Worm (Caenorhabditis elegans) whole organism, L2 larva: ENCODE results near the gene F55B12.10.
A peak's percentile ranks its signal among the peaks of the same experiment; 100 is the strongest.

ENCODE experiments used
- F13H6.1 ChIP-seq: sonication (generic microtip); optimal IDR thresholded peaks from 2 replicates; lab custom pipeline; 2016; ENCODE audit warnings: missing genetic modification characterization, missing compliant biosample characterization
- Y55F3AM.14 ChIP-seq: fragments of 200-800 bp; sonication (Bioruptor generic); optimal IDR thresholded peaks from 2 replicates; lab custom pipeline; 2018; ENCODE audit warnings: mild to moderate bottlenecking, missing genetic modification characterization, missing compliant biosample characterization
- ZK546.5 ChIP-seq: sonication (generic microtip); optimal IDR thresholded peaks from 2 replicates; lab custom pipeline; 2017; ENCODE audit warnings: missing biosample characterization, missing genetic modification characterization
- alr-1 ChIP-seq: fragments of 150-350 bp; optimal IDR thresholded peaks from 2 replicates; lab custom pipeline; 2014; ENCODE audit warnings: missing biosample characterization, missing genetic modification characterization
- aly-2 ChIP-seq: fragments of 150-350 bp; optimal IDR thresholded peaks from 2 replicates; lab custom pipeline; 2014; ENCODE audit warnings: missing biosample characterization, missing genetic modification characterization
- ama-1 ChIP-seq: fragments of 150-350 bp; optimal IDR thresholded peaks from 2 replicates; lab custom pipeline; 2018; ENCODE audit warnings: inconsistent platforms
- ceh-16 ChIP-seq: fragments of 150-350 bp; optimal IDR thresholded peaks from 2 replicates; lab custom pipeline; 2014; ENCODE audit warnings: missing biosample characterization, missing genetic modification characterization
- crh-2 ChIP-seq: sonication (generic microtip); optimal IDR thresholded peaks from 2 replicates; lab custom pipeline; 2017; ENCODE audit warnings: missing biosample characterization, missing genetic modification characterization
- dmd-4 ChIP-seq: sonication (generic microtip); optimal IDR thresholded peaks from 2 replicates; lab custom pipeline; 2017; ENCODE audit warnings: missing biosample characterization, missing genetic modification characterization
- elt-1 ChIP-seq: fragments of 150-350 bp; optimal IDR thresholded peaks from 2 replicates; lab custom pipeline; 2014; ENCODE audit warnings: missing biosample characterization, missing genetic modification characterization
- elt-3 ChIP-seq: sonication (generic microtip); optimal IDR thresholded peaks from 2 replicates; lab custom pipeline; 2017; ENCODE audit warnings: missing biosample characterization, missing genetic modification characterization
- fos-1 ChIP-seq: fragments of 150-350 bp; optimal IDR thresholded peaks from 2 replicates; lab custom pipeline; 2014; ENCODE audit warnings: missing biosample characterization, missing genetic modification characterization
- gmeb-1 ChIP-seq: fragments of 150-350 bp; optimal IDR thresholded peaks from 2 replicates; lab custom pipeline; 2014; ENCODE audit warnings: missing biosample characterization, missing genetic modification characterization
- lin-13 ChIP-seq: fragments of 150-350 bp; optimal IDR thresholded peaks from 2 replicates; lab custom pipeline; 2014; ENCODE audit warnings: missing biosample characterization, missing genetic modification reagents, missing genetic modification characterization
- lin-39 ChIP-seq: fragments of 150-350 bp; optimal IDR thresholded peaks from 2 replicates; lab custom pipeline; 2014; ENCODE audit warnings: missing biosample characterization, missing genetic modification reagents, missing genetic modification characterization
- lsy-2 ChIP-seq, 2 experiments: fragments of 150-350 bp in 1 of 2; sonication (generic microtip) in 1 of 2; optimal IDR thresholded peaks; 2 replicates each; lab custom pipeline; 2014 to 2017; ENCODE audit warnings: missing biosample characterization in 2 of 2, missing genetic modification characterization in 2 of 2
- mab-5 ChIP-seq: fragments of 150-350 bp; optimal IDR thresholded peaks from 2 replicates; lab custom pipeline; 2014; ENCODE audit warnings: missing biosample characterization, missing genetic modification characterization
- mbf-1 ChIP-seq: sonication (generic microtip); optimal IDR thresholded peaks from 2 replicates; lab custom pipeline; 2017; ENCODE audit warnings: missing biosample characterization, missing genetic modification characterization
- mdl-1 ChIP-seq, 2 experiments: fragments of 150-350 bp in 1 of 2; sonication (generic microtip) in 1 of 2; optimal IDR thresholded peaks; 2 replicates each; lab custom pipeline; 2017; ENCODE audit warnings: missing biosample characterization in 2 of 2, missing genetic modification characterization in 2 of 2
- nhr-10 ChIP-seq: sonication (generic microtip); optimal IDR thresholded peaks from 2 replicates; lab custom pipeline; 2017; ENCODE audit warnings: missing biosample characterization, missing genetic modification characterization
- nhr-11 ChIP-seq: fragments of 150-350 bp; optimal IDR thresholded peaks from 2 replicates; lab custom pipeline; 2014; ENCODE audit warnings: missing biosample characterization, missing genetic modification characterization
- nhr-129 ChIP-seq: fragments of 150-350 bp; optimal IDR thresholded peaks from 2 replicates; lab custom pipeline; 2014; ENCODE audit warnings: missing biosample characterization, missing genetic modification characterization
- nhr-21 ChIP-seq: fragments of 150-350 bp; optimal IDR thresholded peaks from 2 replicates; lab custom pipeline; 2014; ENCODE audit warnings: missing biosample characterization, missing genetic modification characterization
- nhr-23 ChIP-seq: fragments of 150-350 bp; optimal IDR thresholded peaks from 2 replicates; lab custom pipeline; 2014; ENCODE audit warnings: missing biosample characterization, missing genetic modification reagents, missing genetic modification characterization
- nhr-237 ChIP-seq: fragments of 150-350 bp; optimal IDR thresholded peaks from 2 replicates; lab custom pipeline; 2014; ENCODE audit warnings: missing biosample characterization, missing genetic modification characterization
- nhr-25 ChIP-seq: fragments of 150-350 bp; sonication (generic microtip); optimal IDR thresholded peaks from 3 replicates; lab custom pipeline; 2014; ENCODE audit warnings: missing biosample characterization, missing genetic modification characterization
- nhr-77 ChIP-seq: fragments of 150-350 bp; optimal IDR thresholded peaks from 2 replicates; lab custom pipeline; 2014; ENCODE audit warnings: missing biosample characterization, missing genetic modification characterization
- peb-1 ChIP-seq: fragments of 150-350 bp; optimal IDR thresholded peaks from 2 replicates; lab custom pipeline; 2014; ENCODE audit warnings: missing biosample characterization, missing genetic modification characterization
- sem-4 ChIP-seq: fragments of 150-350 bp; optimal IDR thresholded peaks from 2 replicates; lab custom pipeline; 2014; ENCODE audit warnings: missing biosample characterization, missing genetic modification reagents, missing genetic modification characterization
- sma-3 ChIP-seq: sonication (generic microtip); optimal IDR thresholded peaks from 2 replicates; lab custom pipeline; 2016; ENCODE audit warnings: missing genetic modification reagents, missing genetic modification characterization, missing compliant biosample characterization
- sma-9 ChIP-seq, 2 experiments: fragments of 150-350 bp in 1 of 2; sonication (generic microtip) in 1 of 2; optimal IDR thresholded peaks; 2 replicates each; lab custom pipeline; 2014 to 2016; ENCODE audit warnings: missing genetic modification characterization in 2 of 2, mild to moderate bottlenecking in 1 of 2, missing biosample characterization in 1 of 2, missing compliant biosample characterization in 1 of 2, missing genetic modification reagents in 1 of 2, moderate library complexity in 1 of 2
- snpc-4 ChIP-seq: fragments of 150-350 bp; optimal IDR thresholded peaks from 2 replicates; lab custom pipeline; 2014; ENCODE audit warnings: missing biosample characterization, missing genetic modification characterization
- unc-39 ChIP-seq: fragments of 150-350 bp; optimal IDR thresholded peaks from 2 replicates; lab custom pipeline; 2014; ENCODE audit warnings: missing biosample characterization, missing genetic modification characterization
- unc-55 ChIP-seq: fragments of 150-350 bp; sonication (generic microtip); optimal IDR thresholded peaks from 3 replicates; lab custom pipeline; 2014; ENCODE audit warnings: missing biosample characterization, missing genetic modification reagents, missing genetic modification characterization
- unc-62 ChIP-seq: fragments of 150-350 bp; optimal IDR thresholded peaks from 2 replicates; lab custom pipeline; 2014; ENCODE audit warnings: missing biosample characterization, missing genetic modification reagents, missing genetic modification characterization
- ztf-11 ChIP-seq: sonication (generic microtip); optimal IDR thresholded peaks from 2 replicates; lab custom pipeline; 2017; ENCODE audit warnings: missing biosample characterization, missing genetic modification characterization
- ztf-4 ChIP-seq: fragments of 150-350 bp; optimal IDR thresholded peaks from 2 replicates; lab custom pipeline; 2014; ENCODE audit warnings: missing biosample characterization, missing genetic modification characterization

F55B12.10 gene

DNA sequence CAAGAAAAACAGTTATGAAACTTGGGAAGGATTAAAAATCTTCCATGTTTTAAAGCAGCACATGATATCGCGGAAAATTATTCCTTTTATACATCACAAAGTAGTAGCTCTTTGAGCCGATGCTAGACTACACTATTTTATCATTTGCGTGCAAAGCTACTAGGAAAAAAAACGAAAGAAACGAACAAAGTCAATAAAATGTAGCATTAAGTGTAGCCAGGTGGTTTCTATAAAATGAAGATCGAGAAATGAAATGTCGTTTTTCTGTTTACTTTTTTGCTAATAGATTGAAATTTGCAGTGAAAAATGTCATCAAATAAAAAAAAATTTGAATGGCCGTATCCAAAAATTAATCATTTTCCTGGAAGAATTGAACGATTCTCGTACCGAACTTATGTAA, 33.4 kb downstream of the F55B12.10 start, which contains the start of gene cpt-5:
Gene cpt-5, plus strand, starts transcription at position 301 of the 400 bp plus-strand sequence.
- TF ChIP-seq elt-1 (tag; lab: Kevin White, UChicago) (no peak), mdl-1 (tag; optimal IDR thresholded peaks at IDR 0.05; lab: Kevin White, UChicago) (no peak)

ce11 chrV:13873323-13873722, 33.8 kb downstream of the F55B12.10 start:
- TF ChIP-seq alr-1 (tag; lab: Kevin White, UChicago) (no peak), nhr-77 (tag; lab: Kevin White, UChicago) (no peak), unc-39 (tag; lab: Kevin White, UChicago) (no peak), ztf-11 (no peak), ama-1 (lab: Kevin White, UChicago) (no peak), F13H6.1 (no peak), nhr-129 (no peak), snpc-4 (no peak), lin-13 (no peak), nhr-237 (tag; lab: Kevin White, UChicago) (no peak), nhr-21 (tag; lab: Kevin White, UChicago) (no peak), ZK546.5 (tag; lab: Kevin White, UChicago) (no peak), nhr-25 (no peak), Y55F3AM.14 (GFP tag; lab: Kevin White, UChicago) (no peak), ztf-4 (no peak), mab-5 (no peak), peb-1 (tag; lab: Kevin White, UChicago) (no peak), unc-62 (no peak)

DNA sequence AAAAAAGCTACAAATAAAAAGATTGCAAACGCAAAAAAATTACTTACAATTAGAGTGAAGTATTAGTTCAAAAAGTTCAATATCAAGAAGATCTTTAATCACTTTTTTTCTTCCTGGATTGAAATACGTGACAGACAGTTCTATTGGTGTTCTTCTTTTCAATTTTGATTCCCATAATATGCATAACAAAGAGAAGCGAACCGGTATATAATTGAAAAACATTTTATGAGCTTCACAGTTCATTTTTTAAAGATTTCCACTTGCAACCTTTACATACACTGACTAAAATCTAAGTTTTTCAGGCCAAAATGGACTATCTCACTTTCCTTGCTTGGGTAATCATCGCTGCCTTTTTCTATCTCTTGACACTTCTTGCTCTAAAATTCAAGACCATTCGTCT, 37.0 kb downstream of the F55B12.10 start, which contains the start of gene T22G5.1:
Gene T22G5.1, plus strand, starts transcription at position 301 of the 400 bp plus-strand sequence.
- TF ChIP-seq lin-13, result no peak
- no peak for TF ChIP-seq ztf-11
- TF ChIP-seq sem-4 (tag; lab: Kevin White, UChicago), result no peak
- no peak for TF ChIP-seq nhr-23 (tag; lab: Kevin White, UChicago)
- TF ChIP-seq mdl-1 (tag; optimal IDR thresholded peaks at IDR 0.05; lab: Kevin White, UChicago), result no peak
- no peak for TF ChIP-seq nhr-77 (tag; lab: Kevin White, UChicago)
- TF ChIP-seq crh-2 (tag; lab: Kevin White, UChicago), result no peak
- no peak for TF ChIP-seq mab-5
- TF ChIP-seq gmeb-1 (tag; lab: Kevin White, UChicago), result no peak
- TF ChIP-seq unc-39 (tag; lab: Kevin White, UChicago), result no peak
- TF ChIP-seq F13H6.1, result no peak
- TF ChIP-seq ceh-16 (tag; lab: Kevin White, UChicago), result no peak
- no peak for TF ChIP-seq fos-1 (tag; lab: Kevin White, UChicago)
- TF ChIP-seq aly-2 (tag; lab: Kevin White, UChicago), result no peak
- no peak for TF ChIP-seq peb-1 (tag; lab: Kevin White, UChicago)

ce11 chrV:13878226-13878625, 38.7 kb downstream of the F55B12.10 start:
- peak; percentile 37 for TF ChIP-seq crh-2 (tag; lab: Kevin White, UChicago)
- TF ChIP-seq nhr-129, result no peak
- no peak for TF ChIP-seq lsy-2 (tag; optimal IDR thresholded peaks at IDR 0.05; lab: Kevin White, UChicago)
- TF ChIP-seq aly-2 (tag; lab: Kevin White, UChicago), result no peak
- TF ChIP-seq nhr-21 (tag; lab: Kevin White, UChicago), result no peak
- TF ChIP-seq dmd-4 (tag; lab: Kevin White, UChicago), result no peak
- no peak for TF ChIP-seq mbf-1 (tag; lab: Kevin White, UChicago)
- TF ChIP-seq nhr-11 (tag; lab: Kevin White, UChicago), result no peak
- TF ChIP-seq gmeb-1 (tag; lab: Kevin White, UChicago), result peak; percentile 7
- no peak for TF ChIP-seq nhr-10 (tag; lab: Kevin White, UChicago)
- peak; percentile 30 for TF ChIP-seq nhr-25
- peak; percentile 71 for TF ChIP-seq sma-9 (GFP tag; optimal IDR thresholded peaks at IDR 0.05; lab: Kevin White, UChicago)
- TF ChIP-seq sma-9 (tag; optimal IDR thresholded peaks at IDR 0.05; lab: Kevin White, UChicago), result no peak
- TF ChIP-seq elt-3, result no peak
- no peak for TF ChIP-seq Y55F3AM.14 (GFP tag; lab: Kevin White, UChicago)
- TF ChIP-seq unc-62, result no peak
- TF ChIP-seq elt-1 (tag; lab: Kevin White, UChicago), result no peak
- TF ChIP-seq fos-1 (tag; lab: Kevin White, UChicago), result peak; percentile 63
- no peak for TF ChIP-seq lin-39 (tag; lab: Kevin White, UChicago)
- no peak for TF ChIP-seq unc-55 (GFP tag; lab: Kevin White, UChicago)
- TF ChIP-seq sem-4 (tag; lab: Kevin White, UChicago), result no peak
- TF ChIP-seq sma-3 (GFP tag; lab: Kevin White, UChicago), result peak; percentile 25
- no peak for TF ChIP-seq F13H6.1
